Fruit fly (Drosophila melanogaster): ENCODE measurements around the gene CG32750.

Gene CG32750

dm6 chrX:6179428-6179827 lies 16.8 kb downstream of the CG32750 start:
- TF ChIP-seq noc (tag; optimal IDR thresholded peaks at IDR 0.05), result no peak

dm6 chrX:6166784-6167183 lies 29.5 kb downstream of the CG32750 start:
- TF ChIP-seq noc (tag; optimal IDR thresholded peaks at IDR 0.05), result no peak

- TF ChIP-seq noc (tag; optimal IDR thresholded peaks at IDR 0.05), result no peak
Observed at dm6 chrX:6151919-6152318, 44.3 kb downstream of the CG32750 start.
